Fruit fly (Drosophila melanogaster): ENCODE measurements around the gene Ncc69.

Gene Ncc69

DNA sequence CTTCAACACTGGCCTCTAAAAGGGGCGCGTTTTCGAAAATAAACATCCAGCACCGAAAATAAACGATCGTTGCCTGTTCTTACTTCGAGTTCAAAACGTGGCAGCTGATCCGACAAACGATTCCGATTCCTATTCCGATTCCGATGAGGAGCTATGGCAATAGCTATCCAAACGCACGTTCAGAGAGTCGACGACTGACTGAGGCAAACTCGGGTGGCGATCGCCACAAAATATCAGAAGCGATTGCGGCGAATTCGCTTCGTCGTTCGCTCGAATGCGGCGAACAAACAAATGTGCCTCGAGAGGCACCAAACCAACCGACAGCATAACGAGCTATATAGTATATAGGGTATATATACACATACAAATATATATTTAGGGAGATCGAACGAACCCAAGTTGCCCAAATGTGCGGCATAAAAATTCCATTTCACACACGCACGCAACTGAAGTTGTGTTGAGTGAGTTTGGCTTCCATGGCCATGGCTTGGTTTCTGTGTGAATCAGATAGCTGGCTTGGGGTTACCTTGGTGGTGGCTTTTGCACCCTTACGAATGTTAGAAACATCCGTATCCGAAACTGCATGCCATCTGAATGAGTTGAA is at the start of gene Ncc69 (continued):
- 0 out of 2 replicates have a peak, but pooled peaks have one; percentile 5 for TF ChIP-seq onecut (GFP tag; IDR thresholded peaks at IDR 0.05)
- no peak for TF ChIP-seq CG11398 (GFP tag; optimal IDR thresholded peaks at IDR 0.05)
- TF ChIP-seq insv (GFP tag; optimal IDR thresholded peaks at IDR 0.05) = peak in 1 of 2 experiments; percentile 12
- TF ChIP-seq CG8290 (GFP tag; optimal IDR thresholded peaks at IDR 0.05) = no peak
- TF ChIP-seq CG8290 (tag; optimal IDR thresholded peaks at IDR 0.05) = peak in 1 of 2 experiments; percentile 68
- TF ChIP-seq nau (GFP tag; optimal IDR thresholded peaks at IDR 0.05) = peak; percentile 4
- no peak for TF ChIP-seq HLHmδ (GFP tag; optimal IDR thresholded peaks at IDR 0.05)
- TF ChIP-seq sug (tag; optimal IDR thresholded peaks at IDR 0.05) = peak; percentile 36
- peak; percentile 16 for TF ChIP-seq CG13624 (GFP tag; optimal IDR thresholded peaks at IDR 0.05)
- TF ChIP-seq zfh1 (GFP tag; IDR thresholded peaks at IDR 0.05) = 0 out of 3 replicates have a peak, but pooled peaks have one; percentile 24
- TF ChIP-seq chinmo (GFP tag; IDR thresholded peaks at IDR 0.05; ENCODE audit: partially characterized antibody) = peak; percentile 89; the same call in 2 of the 4 replicates
- no peak for TF ChIP-seq CG14860 (GFP tag; IDR thresholded peaks at IDR 0.05; ENCODE audit: partially characterized antibody)

DNA sequence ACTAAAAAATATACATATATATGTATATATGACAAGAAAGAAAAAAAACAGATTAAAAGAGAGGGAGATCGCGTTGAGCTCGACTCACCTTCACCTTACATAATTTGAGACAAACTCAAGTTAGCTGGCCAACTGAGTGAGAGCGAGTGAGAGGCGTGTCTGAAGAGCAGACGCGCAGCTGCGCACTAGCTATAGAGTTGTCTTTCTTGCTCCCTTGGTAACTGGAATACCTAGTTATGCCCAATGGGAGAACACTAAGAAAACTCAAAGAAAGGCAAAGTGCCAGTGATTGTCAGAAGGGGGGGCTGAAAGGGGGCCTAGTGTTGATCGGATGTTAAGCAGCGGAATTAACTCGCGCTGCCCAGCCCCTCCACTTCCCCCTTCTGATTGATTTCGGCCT is 43.2 kb upstream of the Ncc69 start:
- TF ChIP-seq maf-S (GFP tag; optimal IDR thresholded peaks at IDR 0.05) (no peak), CG5180 (GFP tag; optimal IDR thresholded peaks at IDR 0.05) (no peak), CTCF (GFP tag; optimal IDR thresholded peaks at IDR 0.05) (no peak), CG12155 (GFP tag; optimal IDR thresholded peaks at IDR 0.05) (no peak), MTF-1 (GFP tag; optimal IDR thresholded peaks at IDR 0.05; ENCODE audit: borderline replicate concordance) (no peak), Mad (GFP tag; optimal IDR thresholded peaks at IDR 0.05) (no peak), Dref (GFP tag; IDR thresholded peaks at IDR 0.05) (no peak), CG17802 (tag; optimal IDR thresholded peaks at IDR 0.05) (no peak), chn (GFP tag; optimal IDR thresholded peaks at IDR 0.05) (no peak), Hr3 (GFP tag; optimal IDR thresholded peaks at IDR 0.05) (no peak), CG8944 (GFP tag; optimal IDR thresholded peaks at IDR 0.05) (no peak), Atf3 (GFP tag; optimal IDR thresholded peaks at IDR 0.05) (no peak), wor (GFP tag; IDR thresholded peaks at IDR 0.05) (no peak), CG18619 (GFP tag; optimal IDR thresholded peaks at IDR 0.05) (no peak), fd102C (GFP tag; optimal IDR thresholded peaks at IDR 0.05) (no peak), Bteb2 (GFP tag; optimal IDR thresholded peaks at IDR 0.05) (no peak), CoRest (tag; optimal IDR thresholded peaks at IDR 0.05) (no peak), Rfx (GFP tag; IDR thresholded peaks at IDR 0.05) (no peak), CG11696 (GFP tag; IDR thresholded peaks at IDR 0.05) (no peak), CG42726 (GFP tag; IDR thresholded peaks at IDR 0.05; ENCODE audit: partially characterized antibody) (peak; percentile 36; the same call in 1 of the 2 replicates), CG9727 (GFP tag; optimal IDR thresholded peaks at IDR 0.05) (no peak), bowl (GFP tag; IDR thresholded peaks at IDR 0.05) (no peak), CG2875 (GFP tag; optimal IDR thresholded peaks at IDR 0.05) (no peak), Deaf1 (tag; optimal IDR thresholded peaks at IDR 0.05) (no peak), cwo (GFP tag; optimal IDR thresholded peaks at IDR 0.05) (no peak), crol (GFP tag; IDR thresholded peaks at IDR 0.05) (peak; percentile 95), CG10959 (GFP tag; IDR thresholded peaks at IDR 0.05) (no peak), Ada2b (GFP tag; IDR thresholded peaks at IDR 0.05) (no peak), CG12391 (tag; optimal IDR thresholded peaks at IDR 0.05) (no peak), az2 (GFP tag; optimal IDR thresholded peaks at IDR 0.05) (no peak), dm (GFP tag; optimal IDR thresholded peaks at IDR 0.05) (no peak), CG3281 (GFP tag; optimal IDR thresholded peaks at IDR 0.05) (no peak), ssp (GFP tag; IDR thresholded peaks at IDR 0.05) (no peak), CG18764 (GFP tag; optimal IDR thresholded peaks at IDR 0.05) (no peak), klu (GFP tag; IDR thresholded peaks at IDR 0.05) (no peak), CG6765 (GFP tag; optimal IDR thresholded peaks at IDR 0.05) (no peak), CG18262 (tag; optimal IDR thresholded peaks at IDR 0.05) (no peak), Bgb (GFP tag; IDR thresholded peaks at IDR 0.05; ENCODE audit: partially characterized antibody) (peak; percentile 82), lbe (GFP tag; optimal IDR thresholded peaks at IDR 0.05) (no peak)

All from whole organism, embryonic.